ENCODE assay signal across 4 fruit fly cellular contexts in genomic region chr3L:16640509-16641068, dm6.
TF ChIP-seq lines count a peak whose summit lies in the region.

No protein-coding gene starts in this region.

- TF ChIP-seq CTCF in whole organism, embryonic (GFP tag; optimal IDR thresholded peaks at IDR 0.05; lab: Kevin White, UChicago) = no peak

TF ChIP-seq in whole organism, embryonic, 481 proteins besides CTCF, POLR2A, EP300 and RAD21 (continues in another document):
- TF ChIP-seq Ets65A (GFP tag; lab: Kevin White, UChicago) (no peak), ap (GFP tag; IDR thresholded peaks at IDR 0.05; lab: Robert Waterston, UW) (no peak), pzg (GFP tag; optimal IDR thresholded peaks at IDR 0.05; lab: Kevin White, UChicago) (no peak), CG6689 (GFP tag; IDR thresholded peaks at IDR 0.05; lab: Robert Waterston, UW) (no peak), toy (GFP tag; IDR thresholded peaks at IDR 0.05; lab: Robert Waterston, UW) (no peak), CG16863 (GFP tag; optimal IDR thresholded peaks at IDR 0.05; lab: Kevin White, UChicago) (no peak), CG10274 (GFP tag; optimal IDR thresholded peaks at IDR 0.05; lab: Kevin White, UChicago) (no peak), slou (GFP tag; optimal IDR thresholded peaks at IDR 0.05; lab: Kevin White, UChicago) (no peak), Elba2 (GFP tag; optimal IDR thresholded peaks at IDR 0.05; lab: Kevin White, UChicago) (no peak), cas (GFP tag; IDR thresholded peaks at IDR 0.05; lab: Robert Waterston, UW) (no peak), CG6765 (GFP tag; optimal IDR thresholded peaks at IDR 0.05; lab: Kevin White, UChicago) (no peak), Hsf (GFP tag; optimal IDR thresholded peaks at IDR 0.05; lab: Kevin White, UChicago) (no peak), CG6813 (GFP tag; optimal IDR thresholded peaks at IDR 0.05; lab: Kevin White, UChicago) (peak; percentile 63), CoRest (tag; optimal IDR thresholded peaks at IDR 0.05; lab: Kevin White, UChicago) (peak; percentile 31), ham (GFP tag; IDR thresholded peaks at IDR 0.05; lab: Robert Waterston, UW) (no peak), CG30431 (GFP tag; optimal IDR thresholded peaks at IDR 0.05; lab: Kevin White, UChicago) (no peak), bab2 (GFP tag; optimal IDR thresholded peaks at IDR 0.05; lab: Kevin White, UChicago) (no peak), CG11456 (GFP tag; IDR thresholded peaks at IDR 0.05; lab: Robert Waterston, UW) (no peak), Xrp1 (GFP tag; IDR thresholded peaks at IDR 0.05; lab: Robert Waterston, UW) (peak; percentile 73), CG10431 (GFP tag; optimal IDR thresholded peaks at IDR 0.05; lab: Kevin White, UChicago) (no peak), usp (GFP tag; optimal IDR thresholded peaks at IDR 0.05; lab: Kevin White, UChicago) (no peak), sima (GFP tag; optimal IDR thresholded peaks at IDR 0.05; lab: Kevin White, UChicago) (no peak), CG10959 (GFP tag; IDR thresholded peaks at IDR 0.05; lab: Robert Waterston, UW) (no peak), sisA (GFP tag; IDR thresholded peaks at IDR 0.05; lab: Robert Waterston, UW) (no peak), CG12155 (GFP tag; optimal IDR thresholded peaks at IDR 0.05; lab: Kevin White, UChicago) (no peak)

TF ChIP-seq in whole organism, prepupa, 60 proteins besides CTCF, POLR2A, EP300 and RAD21:
- no peak for TF ChIP-seq Hr39 (GFP tag; optimal IDR thresholded peaks at IDR 0.05; lab: Kevin White, UChicago)
- TF ChIP-seq fkh (GFP tag; optimal IDR thresholded peaks at IDR 0.05; lab: Kevin White, UChicago) = peak; percentile 88
- peak; percentile 29 for TF ChIP-seq CG6854 (GFP tag; optimal IDR thresholded peaks at IDR 0.05; lab: Kevin White, UChicago)
- TF ChIP-seq svp (GFP tag; lab: Kevin White, UChicago) = peak; percentile 61
- TF ChIP-seq Lpt (GFP tag; optimal IDR thresholded peaks at IDR 0.05; lab: Kevin White, UChicago) = no peak
- TF ChIP-seq CG8632 (GFP tag; optimal IDR thresholded peaks at IDR 0.05; lab: Kevin White, UChicago) = peak; percentile 1
- TF ChIP-seq Sox14 (GFP tag; optimal IDR thresholded peaks at IDR 0.05; lab: Kevin White, UChicago) = no peak
- peak; percentile 49 for TF ChIP-seq Eip78C (GFP tag; lab: Kevin White, UChicago)
- no peak for TF ChIP-seq Hr4 (GFP tag; optimal IDR thresholded peaks at IDR 0.05; lab: Kevin White, UChicago)
- TF ChIP-seq CG6163 (GFP tag; IDR thresholded peaks at IDR 0.05; lab: Robert Waterston, UW) = no peak
- no peak for TF ChIP-seq spab (GFP tag; optimal IDR thresholded peaks at IDR 0.05; lab: Kevin White, UChicago)

TF ChIP-seq in whole organism, pupa, 21 proteins besides CTCF, POLR2A, EP300 and RAD21:
- TF ChIP-seq Snoo (tag; optimal IDR thresholded peaks at IDR 0.05; lab: Kevin White, UChicago) = peak; percentile 34
- no peak for TF ChIP-seq CG9948 (tag; optimal IDR thresholded peaks at IDR 0.05; lab: Kevin White, UChicago)
- no peak for TF ChIP-seq CG8301 (tag; optimal IDR thresholded peaks at IDR 0.05; lab: Kevin White, UChicago)
TF ChIP-seq in whole organism, pupa: peak in this region for 1.

TF ChIP-seq in whole organism, wandering third instar larva, 38 proteins besides CTCF, POLR2A, EP300 and RAD21:
- TF ChIP-seq Myc (optimal IDR thresholded peaks at IDR 0.05; lab: Kevin White, UChicago) (no peak), rgr (GFP tag; optimal IDR thresholded peaks at IDR 0.05; lab: Kevin White, UChicago) (peak; percentile 38), foxo (GFP tag; optimal IDR thresholded peaks at IDR 0.05; lab: Kevin White, UChicago) (peak in 1 of 2 experiments; percentile 11), HLH106 (tag; optimal IDR thresholded peaks at IDR 0.05; lab: Kevin White, UChicago) (peak; percentile 0), CrebA (GFP tag; optimal IDR thresholded peaks at IDR 0.05; lab: Kevin White, UChicago; ENCODE audit: borderline replicate concordance) (no peak), h (GFP tag; optimal IDR thresholded peaks at IDR 0.05; lab: Kevin White, UChicago) (peak; percentile 4), jim (GFP tag; optimal IDR thresholded peaks at IDR 0.05; lab: Kevin White, UChicago) (no peak)

Comparison
In these comparisons a context has a peak if more than half of its experiments do, and no peak if none do; other contexts are left out.
1. Of the 7 proteins assayed by ChIP-seq in both whole organism, embryonic and whole organism, prepupa: peak only in whole organism, embryonic: Blimp-1 and Sox102F; only in whole organism, prepupa: CG6854; in both: none; in neither: 4.